Fruit fly (Drosophila melanogaster): Measurements from ENCODE around the gene CG9331.

Gene CG9331

DNA sequence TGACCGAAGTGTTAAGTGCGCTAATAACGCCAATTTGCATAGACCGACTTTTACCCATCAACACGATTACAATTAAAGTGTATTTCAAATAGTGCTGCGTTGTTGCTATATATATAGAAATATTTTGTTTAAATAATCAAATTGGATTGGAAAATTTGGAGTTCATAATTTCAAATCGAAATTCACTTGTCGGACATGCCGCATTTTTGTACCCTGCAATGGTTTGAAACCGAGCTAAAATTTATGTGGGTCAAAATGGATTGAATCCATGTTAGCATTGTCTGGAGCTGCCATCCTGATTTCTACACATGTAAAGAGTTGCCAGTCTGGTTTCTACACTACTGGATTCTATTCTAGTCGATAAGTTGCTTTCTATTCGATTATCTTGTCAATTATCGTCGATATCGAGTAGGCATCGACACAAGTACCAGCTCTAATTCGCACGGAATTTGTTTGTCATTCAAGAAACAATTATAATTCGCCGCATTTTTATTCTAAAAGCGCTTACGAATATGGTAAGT lies 35.3 kb upstream of the CG9331 start, which contains the start of gene Pomp (continued):
- TF ChIP-seq CG12391 (tag; optimal IDR thresholded peaks at IDR 0.05) (peak; percentile 88), CG7963 (GFP tag; IDR thresholded peaks at IDR 0.05; ENCODE audit: partially characterized antibody) (peak; percentile 27; the same call in 1 of the 3 replicates), CG9727 (GFP tag; optimal IDR thresholded peaks at IDR 0.05) (peak; percentile 86), CG8388 (GFP tag; optimal IDR thresholded peaks at IDR 0.05) (peak; percentile 84), CG4328 (GFP tag; optimal IDR thresholded peaks at IDR 0.05) (peak; percentile 6), stwl (tag; optimal IDR thresholded peaks at IDR 0.05) (peak; percentile 92), CG2116 (GFP tag; optimal IDR thresholded peaks at IDR 0.05) (peak; percentile 79), cato (GFP tag; optimal IDR thresholded peaks at IDR 0.05; ENCODE audit: borderline replicate concordance) (peak; percentile 8), CG4360 (GFP tag; IDR thresholded peaks at IDR 0.05) (peak; percentile 67), CG15073 (GFP tag; optimal IDR thresholded peaks at IDR 0.05) (peak; percentile 23), CG8359 (GFP tag; optimal IDR thresholded peaks at IDR 0.05; ENCODE audit: borderline replicate concordance) (peak; percentile 49), CG2199 (GFP tag; IDR thresholded peaks at IDR 0.05) (peak; percentile 83), pita (GFP tag; optimal IDR thresholded peaks at IDR 0.05) (peak; percentile 95), CG12299 (tag; optimal IDR thresholded peaks at IDR 0.05) (no peak), CG2889 (GFP tag; IDR thresholded peaks at IDR 0.05) (peak; percentile 61; the same call in 1 of the 3 replicates), D19B (GFP tag; optimal IDR thresholded peaks at IDR 0.05) (peak; percentile 98), kni (GFP tag; optimal IDR thresholded peaks at IDR 0.05) (no peak), CG17186 (GFP tag; optimal IDR thresholded peaks at IDR 0.05) (peak; percentile 60), toy (GFP tag; IDR thresholded peaks at IDR 0.05) (peak; percentile 57; the same call in 1 of the 2 replicates), CG18011 (GFP tag; optimal IDR thresholded peaks at IDR 0.05) (peak; percentile 61), trh (GFP tag; optimal IDR thresholded peaks at IDR 0.05) (peak; percentile 39), CG6765 (GFP tag; optimal IDR thresholded peaks at IDR 0.05) (peak; percentile 79), kay (GFP tag; optimal IDR thresholded peaks at IDR 0.05) (peak; percentile 70), CG2678 (tag; optimal IDR thresholded peaks at IDR 0.05) (peak; percentile 90), CG33557 (GFP tag; optimal IDR thresholded peaks at IDR 0.05) (no peak), CG12769 (tag; optimal IDR thresholded peaks at IDR 0.05) (peak; percentile 90), CG18476 (GFP tag; optimal IDR thresholded peaks at IDR 0.05) (peak; percentile 70), crc (GFP tag; optimal IDR thresholded peaks at IDR 0.05) (peak; percentile 39), HmgZ (tag; optimal IDR thresholded peaks at IDR 0.05) (peak; percentile 90), amos (GFP tag; IDR thresholded peaks at IDR 0.05; ENCODE audit: partially characterized antibody) (peak; percentile 62; the same call in 1 of the 2 replicates), CG11504 (tag; optimal IDR thresholded peaks at IDR 0.05) (peak; percentile 88), gsb (GFP tag; IDR thresholded peaks at IDR 0.05) (peak; percentile 69), rib (GFP tag; IDR thresholded peaks at IDR 0.05) (peak; percentile 86), CG12236 (GFP tag; optimal IDR thresholded peaks at IDR 0.05) (no peak), ERR (GFP tag; optimal IDR thresholded peaks at IDR 0.05) (peak; percentile 25), en (GFP tag; optimal IDR thresholded peaks at IDR 0.05) (peak; percentile 9), CG17568 (GFP tag; optimal IDR thresholded peaks at IDR 0.05) (peak; percentile 67), cwo (GFP tag; optimal IDR thresholded peaks at IDR 0.05) (peak; percentile 84), Dip3 (GFP tag; optimal IDR thresholded peaks at IDR 0.05) (peak; percentile 62), bsh (GFP tag; optimal IDR thresholded peaks at IDR 0.05) (peak in 1 of 2 experiments; percentile 81), Bteb2 (GFP tag; optimal IDR thresholded peaks at IDR 0.05) (peak; percentile 58), BtbVII (GFP tag; optimal IDR thresholded peaks at IDR 0.05) (peak; percentile 78), ab (GFP tag; optimal IDR thresholded peaks at IDR 0.05) (peak; percentile 41), h (optimal IDR thresholded peaks at IDR 0.05) (no peak), usp (GFP tag; optimal IDR thresholded peaks at IDR 0.05) (no peak), TFAM (GFP tag; optimal IDR thresholded peaks at IDR 0.05) (peak; percentile 41), tx (GFP tag; optimal IDR thresholded peaks at IDR 0.05) (peak; percentile 44), Adf1 (GFP tag; IDR thresholded peaks at IDR 0.05) (peak; percentile 42), chinmo (GFP tag; IDR thresholded peaks at IDR 0.05; ENCODE audit: partially characterized antibody) (0 out of 4 replicates have a peak, but pooled peaks have one; percentile 53)

All from whole organism, embryonic.